Fruit fly (Drosophila melanogaster): ENCODE results near the gene CG9205.

DNA sequence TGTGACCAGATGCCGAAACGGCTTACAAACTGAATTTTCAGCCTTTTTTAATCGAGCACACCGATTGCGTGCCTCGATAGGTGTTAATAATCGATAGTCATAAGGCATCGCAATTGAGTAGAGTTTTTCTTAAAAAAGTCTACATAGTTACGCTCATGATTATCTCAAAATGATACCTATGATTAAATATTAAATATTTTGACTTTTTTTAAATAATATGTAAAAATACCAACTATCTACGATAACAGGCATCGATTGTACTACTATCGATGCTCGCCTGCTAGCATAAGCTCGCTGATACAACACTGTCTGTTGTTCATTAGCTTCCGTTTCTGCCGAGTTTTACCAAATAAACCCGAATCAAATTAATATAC is 377 bp downstream of the CG9205 start:
- TF ChIP-seq Hr83 (GFP tag; optimal IDR thresholded peaks at IDR 0.05; ENCODE audit: poor library complexity, severe bottlenecking) = no peak
- TF ChIP-seq CrebA (GFP tag; optimal IDR thresholded peaks at IDR 0.05; ENCODE audit: borderline replicate concordance) = no peak
- TF ChIP-seq fru (GFP tag; optimal IDR thresholded peaks at IDR 0.05) = no peak
- no peak for TF ChIP-seq ey (GFP tag; optimal IDR thresholded peaks at IDR 0.05)

All from whole organism, wandering third instar larva.